Fruit fly (Drosophila melanogaster): Measurements from ENCODE around the gene CG17930.

CG17930 gene

DNA sequence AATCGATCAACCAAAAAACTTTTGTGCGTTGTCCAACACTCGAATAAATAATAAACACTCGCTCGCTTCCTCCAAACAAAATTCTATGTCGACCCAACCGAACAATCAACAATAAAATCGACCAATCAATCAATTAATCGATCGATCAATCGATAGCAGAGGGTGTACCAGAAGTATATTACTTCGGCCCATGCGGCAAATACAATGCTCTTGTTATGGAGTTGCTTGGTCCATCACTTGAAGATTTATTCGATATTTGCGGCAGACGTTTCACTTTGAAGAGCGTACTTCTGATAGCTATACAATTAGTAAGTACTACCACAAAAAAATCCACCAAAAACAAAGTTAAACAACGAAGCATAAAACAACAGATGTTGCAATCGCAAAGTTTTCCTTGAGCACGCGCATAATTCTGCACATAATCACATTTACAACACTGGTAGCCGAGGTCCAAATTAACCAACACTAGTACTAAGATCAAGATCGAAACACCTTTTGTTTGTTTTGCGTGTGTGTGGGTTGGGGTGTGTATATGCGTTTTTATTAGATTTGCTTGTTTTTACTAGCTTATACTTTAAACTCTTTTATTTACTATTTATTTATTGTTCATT lies 32.0 kb upstream of the CG17930 start:
- no peak for TF ChIP-seq toe (GFP tag; optimal IDR thresholded peaks at IDR 0.05)
- TF ChIP-seq Mnt (GFP tag; optimal IDR thresholded peaks at IDR 0.05): no peak
- TF ChIP-seq tj (GFP tag; optimal IDR thresholded peaks at IDR 0.05): no peak
- TF ChIP-seq bab1 (GFP tag; optimal IDR thresholded peaks at IDR 0.05): no peak
- no peak for TF ChIP-seq Clk (GFP tag; optimal IDR thresholded peaks at IDR 0.05)
- TF ChIP-seq pad (GFP tag; optimal IDR thresholded peaks at IDR 0.05): no peak
- TF ChIP-seq CG14711 (tag; optimal IDR thresholded peaks at IDR 0.05): no peak
- no peak for TF ChIP-seq ovo (GFP tag; optimal IDR thresholded peaks at IDR 0.05)
- no peak for TF ChIP-seq CG7045 (GFP tag; optimal IDR thresholded peaks at IDR 0.05)
- TF ChIP-seq Hr96 (GFP tag; optimal IDR thresholded peaks at IDR 0.05): no peak
- TF ChIP-seq CG7101 (tag; optimal IDR thresholded peaks at IDR 0.05): no peak
- TF ChIP-seq CG12768 (GFP tag; optimal IDR thresholded peaks at IDR 0.05): no peak
- no peak for TF ChIP-seq CG33017 (tag; optimal IDR thresholded peaks at IDR 0.05)
- no peak for TF ChIP-seq Crg-1 (GFP tag; optimal IDR thresholded peaks at IDR 0.05)
- TF ChIP-seq CG11617 (GFP tag; optimal IDR thresholded peaks at IDR 0.05): no peak
- no peak for TF ChIP-seq kay (GFP tag; ENCODE audit: borderline replicate concordance)
- no peak for TF ChIP-seq CG5204 (GFP tag; optimal IDR thresholded peaks at IDR 0.05)
- no peak for TF ChIP-seq cnc (optimal IDR thresholded peaks at IDR 0.05)

DNA sequence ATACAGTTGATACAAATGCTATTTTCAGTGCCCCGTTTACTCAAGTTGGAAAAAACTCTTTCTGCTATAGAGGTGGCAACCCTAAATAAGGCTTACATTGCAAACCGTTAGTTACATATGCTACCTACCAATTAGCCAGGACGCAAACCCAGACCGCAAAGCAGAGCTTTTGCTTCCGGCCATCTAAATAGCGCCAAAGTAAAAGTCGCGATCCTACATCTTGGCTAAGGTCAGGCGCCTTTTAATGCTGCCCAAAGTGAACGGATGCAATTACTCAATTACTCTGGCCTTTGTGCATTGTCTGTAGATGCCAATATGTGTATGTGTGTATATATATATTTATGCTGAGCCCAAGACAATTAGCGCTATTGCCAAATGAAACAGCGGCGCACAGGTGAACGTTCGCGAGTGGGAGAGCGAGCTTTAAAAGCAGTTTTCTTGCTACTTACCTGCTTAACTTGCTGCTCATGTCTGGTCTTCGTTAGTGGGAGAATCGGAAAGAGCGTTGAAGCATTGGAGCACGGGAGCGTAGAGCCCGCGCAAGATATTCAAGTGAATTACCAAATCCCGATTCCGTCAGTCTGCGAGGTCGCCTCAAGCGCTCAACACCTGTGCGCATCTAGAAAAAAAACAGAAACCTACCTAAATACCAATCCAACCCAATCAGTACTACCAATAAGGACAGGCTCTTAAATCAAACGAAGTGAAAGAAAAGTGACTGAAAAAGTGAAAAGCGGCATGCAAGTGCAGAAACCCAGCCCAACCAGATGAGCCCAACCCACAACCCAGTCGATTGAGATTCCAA lies 22.3 kb upstream of the CG17930 start, which contains the start of gene Zip89B:
TSS of gene Zip89B (plus strand) at position 574 of the 805 bp plus-strand sequence.
- peak; percentile 89 for TF ChIP-seq tj (GFP tag; optimal IDR thresholded peaks at IDR 0.05)
- TF ChIP-seq CG1620 (GFP tag; optimal IDR thresholded peaks at IDR 0.05): no peak
- peak; percentile 93 for TF ChIP-seq ovo (GFP tag; optimal IDR thresholded peaks at IDR 0.05)
- TF ChIP-seq bab1 (GFP tag; optimal IDR thresholded peaks at IDR 0.05): peak; percentile 0
- no peak for TF ChIP-seq kay (GFP tag; ENCODE audit: borderline replicate concordance)
- no peak for TF ChIP-seq cnc (optimal IDR thresholded peaks at IDR 0.05)
- no peak for TF ChIP-seq Clk (GFP tag; optimal IDR thresholded peaks at IDR 0.05)
- no peak for TF ChIP-seq CG12768 (GFP tag; optimal IDR thresholded peaks at IDR 0.05)
- TF ChIP-seq Crg-1 (GFP tag; optimal IDR thresholded peaks at IDR 0.05): peak; percentile 6
- peak; percentile 7 for TF ChIP-seq Mnt (GFP tag; optimal IDR thresholded peaks at IDR 0.05)
- no peak for TF ChIP-seq toe (GFP tag; optimal IDR thresholded peaks at IDR 0.05)
- no peak for TF ChIP-seq pad (GFP tag; optimal IDR thresholded peaks at IDR 0.05)
- TF ChIP-seq CG5204 (GFP tag; optimal IDR thresholded peaks at IDR 0.05): no peak
- TF ChIP-seq cic (GFP tag; optimal IDR thresholded peaks at IDR 0.05): peak; percentile 34
- no peak for TF ChIP-seq CG7101 (tag; optimal IDR thresholded peaks at IDR 0.05)
- no peak for TF ChIP-seq CG7045 (GFP tag; optimal IDR thresholded peaks at IDR 0.05)
- no peak for TF ChIP-seq Hr96 (GFP tag; optimal IDR thresholded peaks at IDR 0.05)
- TF ChIP-seq CG11617 (GFP tag; optimal IDR thresholded peaks at IDR 0.05): no peak
- peak; percentile 76 for TF ChIP-seq CG14711 (tag; optimal IDR thresholded peaks at IDR 0.05)
- TF ChIP-seq CG33017 (tag; optimal IDR thresholded peaks at IDR 0.05): peak; percentile 36

DNA sequence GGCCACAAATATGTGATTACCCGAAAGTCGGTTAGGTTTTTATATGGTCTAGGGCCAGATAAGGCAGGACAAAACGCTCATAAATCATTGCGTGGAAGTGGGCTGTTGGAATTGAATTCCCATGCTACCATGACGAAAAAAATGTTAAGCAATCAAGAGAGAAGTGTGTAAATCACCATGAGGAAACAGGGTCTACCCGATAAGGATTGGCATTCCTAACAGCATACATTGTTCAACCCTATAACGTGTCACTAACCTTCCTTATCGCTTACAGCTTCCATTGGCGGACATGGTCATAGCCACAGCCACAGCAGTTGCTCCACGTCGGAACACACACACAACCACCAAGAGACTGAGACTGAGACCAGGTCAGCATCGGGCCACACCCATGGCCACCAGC lies 19.6 kb upstream of the CG17930 start:
- TF ChIP-seq CG12768 (GFP tag; optimal IDR thresholded peaks at IDR 0.05): no peak
- no peak for TF ChIP-seq Hr96 (GFP tag; optimal IDR thresholded peaks at IDR 0.05)
- no peak for TF ChIP-seq toe (GFP tag; optimal IDR thresholded peaks at IDR 0.05)
- TF ChIP-seq tj (GFP tag; optimal IDR thresholded peaks at IDR 0.05): no peak
- TF ChIP-seq kay (GFP tag; ENCODE audit: borderline replicate concordance): no peak
- no peak for TF ChIP-seq cnc (optimal IDR thresholded peaks at IDR 0.05)
- TF ChIP-seq pad (GFP tag; optimal IDR thresholded peaks at IDR 0.05): no peak
- TF ChIP-seq Mnt (GFP tag; optimal IDR thresholded peaks at IDR 0.05): no peak

DNA sequence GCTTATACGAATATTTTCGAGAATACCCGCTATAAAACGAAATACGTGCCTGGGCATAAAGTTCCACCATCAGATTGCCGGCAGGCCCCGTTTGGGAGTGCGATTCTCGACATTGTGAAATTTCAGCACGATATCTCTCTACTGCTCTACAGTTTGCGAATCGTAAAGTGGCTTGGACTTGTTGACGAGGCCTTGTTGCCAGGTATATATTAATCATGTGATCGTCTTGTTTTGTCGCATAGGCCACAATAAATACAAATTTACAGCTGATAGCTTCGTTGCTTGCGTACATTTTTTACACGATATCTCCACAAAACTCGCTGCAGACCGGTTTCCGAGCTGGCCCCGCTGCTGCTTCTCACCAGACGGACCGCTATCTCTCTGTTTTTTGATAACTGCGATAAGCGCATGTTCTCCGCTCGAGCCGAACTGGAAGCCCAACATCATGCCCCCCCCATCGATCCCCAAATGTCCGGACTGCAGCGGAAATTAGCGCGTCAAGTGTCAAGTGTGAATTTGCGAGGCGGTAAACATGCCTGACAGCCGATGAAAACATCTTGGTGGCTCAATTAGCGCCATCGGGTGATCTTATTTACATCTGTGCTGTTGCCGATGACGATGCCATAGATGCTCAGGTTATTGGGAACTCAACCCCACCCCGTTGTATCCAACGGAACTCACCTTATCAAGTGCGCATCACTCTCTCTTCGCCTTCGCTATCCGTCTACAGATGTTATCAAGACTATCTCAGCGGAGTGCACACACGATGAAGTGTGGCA lies 18.2 kb upstream of the CG17930 start:
- TF ChIP-seq cic (GFP tag; optimal IDR thresholded peaks at IDR 0.05) (peak; percentile 20), CG33017 (tag; optimal IDR thresholded peaks at IDR 0.05) (no peak)

DNA sequence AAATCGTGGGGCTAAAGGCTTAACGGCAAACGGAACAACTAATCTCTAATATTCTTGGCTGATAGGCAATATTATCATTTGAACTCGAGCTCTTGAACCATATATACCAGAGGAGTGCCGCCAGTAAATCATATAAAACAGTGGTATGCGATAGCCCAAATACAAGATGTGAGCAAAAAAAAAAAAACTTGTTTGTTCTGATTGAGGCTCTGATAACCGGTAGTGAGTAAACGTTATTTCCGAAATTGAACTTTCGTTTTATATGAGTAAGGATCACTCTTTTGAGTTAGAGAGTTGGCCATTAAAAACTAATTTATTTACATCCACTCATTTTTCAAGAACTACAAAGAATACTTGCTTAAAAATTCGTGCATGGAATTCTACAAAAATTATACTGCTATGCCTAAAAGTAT lies 17.6 kb upstream of the CG17930 start:
- TF ChIP-seq Mnt (GFP tag; optimal IDR thresholded peaks at IDR 0.05): no peak

DNA sequence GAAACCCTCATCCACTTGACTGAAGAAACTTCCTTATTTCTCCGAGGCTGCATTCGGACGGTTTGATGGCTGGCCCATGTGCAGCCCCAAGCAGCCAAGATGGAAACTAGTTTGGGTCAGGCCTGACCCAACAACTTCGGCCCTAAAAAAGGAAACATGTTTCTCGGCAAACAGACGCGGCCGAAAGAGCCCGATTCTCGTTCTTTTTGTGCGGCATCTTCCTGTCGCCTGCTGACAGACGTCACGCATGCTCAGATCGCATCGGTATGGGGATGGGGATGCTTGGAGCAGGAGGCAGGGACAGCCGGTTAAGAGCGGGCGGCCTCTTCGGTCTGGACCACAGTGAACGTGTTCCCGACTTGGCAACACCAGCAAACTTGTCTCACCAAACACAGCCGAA lies 10.9 kb upstream of the CG17930 start:
- TF ChIP-seq kay (GFP tag; ENCODE audit: borderline replicate concordance): no peak
- no peak for TF ChIP-seq Hr96 (GFP tag; optimal IDR thresholded peaks at IDR 0.05)
- TF ChIP-seq cic (GFP tag; optimal IDR thresholded peaks at IDR 0.05): no peak
- TF ChIP-seq ovo (GFP tag; optimal IDR thresholded peaks at IDR 0.05): no peak
- no peak for TF ChIP-seq Crg-1 (GFP tag; optimal IDR thresholded peaks at IDR 0.05)
- TF ChIP-seq CG14711 (tag; optimal IDR thresholded peaks at IDR 0.05): no peak
- TF ChIP-seq cnc (optimal IDR thresholded peaks at IDR 0.05): no peak
- TF ChIP-seq toe (GFP tag; optimal IDR thresholded peaks at IDR 0.05): no peak
- TF ChIP-seq Clk (GFP tag; optimal IDR thresholded peaks at IDR 0.05): no peak
- no peak for TF ChIP-seq bab1 (GFP tag; optimal IDR thresholded peaks at IDR 0.05)
- no peak for TF ChIP-seq CG33017 (tag; optimal IDR thresholded peaks at IDR 0.05)
- no peak for TF ChIP-seq CG7045 (GFP tag; optimal IDR thresholded peaks at IDR 0.05)
- TF ChIP-seq CG1620 (GFP tag; optimal IDR thresholded peaks at IDR 0.05): no peak

All from whole organism, adult.